Fruit fly (Drosophila melanogaster): ENCODE measurements around the gene strat.
A peak's percentile ranks its signal among the peaks of the same experiment; 100 is the strongest.

strat gene

DNA sequence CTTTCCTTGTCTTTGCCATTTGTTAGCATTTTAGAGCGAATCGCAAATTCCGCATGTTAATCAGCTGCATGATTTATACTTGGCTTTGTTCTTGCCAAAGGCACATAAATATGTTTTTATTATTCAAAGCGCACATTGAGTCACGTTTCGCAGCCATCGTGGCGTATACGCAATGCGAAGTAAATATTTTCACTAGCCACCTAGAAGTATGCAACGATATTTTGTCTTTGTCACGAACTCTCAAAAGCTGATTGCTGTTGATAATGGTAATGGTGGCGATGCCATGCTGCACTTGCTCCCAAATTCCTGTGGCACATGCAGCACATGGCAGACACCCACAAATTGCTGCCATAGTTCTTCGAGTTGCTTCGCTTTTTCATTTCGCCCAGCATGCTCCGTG, 14.6 kb downstream of the strat start (continued):
- TF ChIP-seq D (optimal IDR thresholded peaks at IDR 0.05): no peak
- TF ChIP-seq D (GFP tag; optimal IDR thresholded peaks at IDR 0.05): no peak
- peak; percentile 81 for TF ChIP-seq sens (GFP tag)
- no peak for TF ChIP-seq CG9817 (tag; optimal IDR thresholded peaks at IDR 0.05)
- TF ChIP-seq cwo (GFP tag; optimal IDR thresholded peaks at IDR 0.05): peak; percentile 10
- peak; percentile 70 for TF ChIP-seq Med (GFP tag)
- TF ChIP-seq sob (GFP tag; IDR thresholded peaks at IDR 0.05): 0 out of 2 replicates have a peak, but pooled peaks have one; percentile 28
- TF ChIP-seq CoRest (tag; optimal IDR thresholded peaks at IDR 0.05): peak; percentile 11
- TF ChIP-seq Atf6 (GFP tag; IDR thresholded peaks at IDR 0.05): 0 out of 2 replicates have a peak, but pooled peaks have one; percentile 8
- TF ChIP-seq Sox102F (GFP tag; optimal IDR thresholded peaks at IDR 0.05): no peak
- no peak for TF ChIP-seq Jarid2 (GFP tag; optimal IDR thresholded peaks at IDR 0.05)
- peak; percentile 96 for TF ChIP-seq CG18011 (GFP tag; optimal IDR thresholded peaks at IDR 0.05)

DNA sequence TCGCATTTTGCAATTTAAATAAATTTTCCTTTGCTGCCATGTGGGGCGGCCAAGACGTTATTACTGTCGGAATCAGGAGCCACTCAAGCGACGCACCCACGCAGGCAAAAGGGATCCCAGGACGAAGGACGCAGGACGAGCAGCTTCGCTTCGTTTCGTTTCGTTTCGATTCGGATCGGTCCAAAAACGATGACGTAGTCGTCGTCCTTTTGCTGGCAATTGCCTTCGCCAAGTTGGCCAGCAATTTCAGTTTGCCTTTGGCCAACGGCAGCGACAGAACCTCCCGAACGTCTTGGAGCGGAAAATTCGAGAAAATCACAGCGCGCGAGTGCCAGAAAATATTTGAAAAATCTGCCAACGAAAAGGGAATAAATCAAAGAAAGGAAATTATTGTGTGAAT, 17.9 kb downstream of the strat start, which contains the start of gene witty:
witty (plus strand) TSS at position 249 of the 400 bp plus-strand sequence.
- TF ChIP-seq gcm2 (GFP tag; optimal IDR thresholded peaks at IDR 0.05) (no peak), crol (GFP tag; IDR thresholded peaks at IDR 0.05) (no peak), CG9727 (GFP tag; optimal IDR thresholded peaks at IDR 0.05) (no peak), CG13894 (tag; optimal IDR thresholded peaks at IDR 0.05) (peak; percentile 38), Deaf1 (tag; optimal IDR thresholded peaks at IDR 0.05) (peak; percentile 93), sisA (GFP tag; IDR thresholded peaks at IDR 0.05) (0 out of 2 replicates have a peak, but pooled peaks have one; percentile 9), prd (optimal IDR thresholded peaks at IDR 0.05) (no peak), prd (GFP tag; IDR thresholded peaks at IDR 0.05) (no peak), Blimp-1 (GFP tag; optimal IDR thresholded peaks at IDR 0.05) (no peak), CG16779 (GFP tag; IDR thresholded peaks at IDR 0.05) (0 out of 2 replicates have a peak, but pooled peaks have one; percentile 19)

DNA sequence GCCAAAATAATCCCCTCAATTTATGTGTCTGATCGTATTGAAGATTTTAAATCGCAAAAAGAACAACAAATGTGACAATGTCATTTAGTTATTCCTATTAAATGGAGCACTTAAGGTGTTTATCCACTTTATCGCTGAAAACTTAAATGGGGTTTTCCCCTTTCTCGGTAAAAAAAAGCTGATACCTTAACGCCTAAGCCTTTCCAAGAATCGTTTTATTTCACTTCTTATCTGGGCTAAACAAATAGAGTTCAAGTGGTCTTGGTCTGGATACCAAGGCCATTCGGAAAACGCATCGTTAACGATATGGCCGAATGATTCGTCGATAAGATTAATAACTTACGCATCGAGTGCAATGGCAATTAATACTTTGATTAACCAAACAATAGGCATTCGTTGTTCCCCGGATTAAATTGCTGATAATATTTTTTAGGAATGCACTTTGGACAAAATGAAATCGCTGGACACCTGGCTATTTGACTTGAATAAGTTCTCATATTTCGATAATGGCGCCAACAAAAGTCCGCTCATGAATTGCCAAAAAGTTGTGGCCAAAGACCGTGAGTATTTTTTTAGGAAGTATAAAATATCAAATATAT, 19.7 kb downstream of the strat start:
- TF ChIP-seq bcd (GFP tag; optimal IDR thresholded peaks at IDR 0.05) (no peak), CG7987 (GFP tag; optimal IDR thresholded peaks at IDR 0.05) (no peak), CG6254 (GFP tag; optimal IDR thresholded peaks at IDR 0.05) (no peak), Dll (GFP tag; IDR thresholded peaks at IDR 0.05; ENCODE audit: partially characterized antibody) (no peak), CG17361 (GFP tag; IDR thresholded peaks at IDR 0.05) (no peak), rib (GFP tag; IDR thresholded peaks at IDR 0.05) (no peak), Nf-YA (GFP tag; IDR thresholded peaks at IDR 0.05) (no peak)

DNA sequence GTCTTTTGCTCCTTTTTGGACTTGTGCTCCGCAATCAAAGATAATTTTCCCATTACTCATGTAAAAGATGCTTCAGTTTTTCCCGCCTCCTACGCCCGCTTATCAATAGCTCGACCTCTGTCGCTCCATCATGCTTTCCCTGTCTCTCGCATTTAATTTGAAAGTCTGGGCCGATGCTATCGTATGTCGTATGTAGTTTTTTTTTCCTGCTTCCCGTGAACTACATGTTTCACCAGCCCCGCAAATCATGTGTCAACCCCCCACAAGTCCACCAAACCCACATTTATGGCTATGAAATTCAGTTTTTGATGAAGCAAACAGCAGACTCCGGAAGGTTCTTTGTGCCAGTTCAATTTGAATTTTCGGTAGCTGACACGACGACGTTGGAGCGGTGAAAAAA, 22.3 kb downstream of the strat start, which contains the start of gene CG14273:
CG14273 (plus strand) TSS at position 301 of the 400 bp plus-strand sequence.
- peak; percentile 11 for TF ChIP-seq sens (GFP tag)
- TF ChIP-seq bab2 (GFP tag; optimal IDR thresholded peaks at IDR 0.05): no peak

DNA sequence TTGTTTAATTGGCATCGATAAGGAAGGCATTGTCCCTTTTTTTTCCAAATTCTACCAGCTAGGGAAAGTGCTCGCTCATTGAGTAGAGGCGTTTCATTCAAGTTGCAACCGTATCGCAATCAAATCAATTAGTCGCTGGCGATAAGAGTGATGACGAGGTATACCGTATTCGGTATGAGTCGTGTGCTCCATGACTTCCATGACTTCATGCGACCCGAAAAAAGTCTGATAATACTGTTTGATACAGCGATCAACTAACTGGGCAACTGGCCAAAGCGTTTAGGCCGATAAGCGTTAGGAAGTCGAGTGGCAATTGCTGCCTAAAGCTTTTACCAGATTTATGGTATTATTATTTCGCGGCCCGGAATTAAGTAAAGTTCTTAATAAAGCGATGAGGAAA, 24.4 kb downstream of the strat start:
- TF ChIP-seq tio (GFP tag; optimal IDR thresholded peaks at IDR 0.05) (no peak), CG11696 (GFP tag; IDR thresholded peaks at IDR 0.05) (no peak), grn (GFP tag; optimal IDR thresholded peaks at IDR 0.05) (peak; percentile 83), HmgZ (tag; optimal IDR thresholded peaks at IDR 0.05) (peak; percentile 27), chinmo (GFP tag; IDR thresholded peaks at IDR 0.05; ENCODE audit: partially characterized antibody) (0 out of 4 replicates have a peak, but pooled peaks have one; percentile 37), CG5180 (GFP tag; optimal IDR thresholded peaks at IDR 0.05) (peak; percentile 74), lab (GFP tag; optimal IDR thresholded peaks at IDR 0.05) (peak; percentile 39), Deaf1 (tag; optimal IDR thresholded peaks at IDR 0.05) (peak; percentile 16), Hr78 (GFP tag; optimal IDR thresholded peaks at IDR 0.05) (peak in 1 of 2 experiments; percentile 68), CG10209 (GFP tag; optimal IDR thresholded peaks at IDR 0.05) (no peak), exex (tag; optimal IDR thresholded peaks at IDR 0.05) (peak; percentile 96), CG34376 (GFP tag; optimal IDR thresholded peaks at IDR 0.05) (peak; percentile 78), CG10654 (GFP tag; optimal IDR thresholded peaks at IDR 0.05) (no peak), sug (tag; optimal IDR thresholded peaks at IDR 0.05) (peak; percentile 51), BtbVII (GFP tag; optimal IDR thresholded peaks at IDR 0.05) (peak; percentile 2)

Data from whole organism, embryonic.